Fruit fly (Drosophila melanogaster) whole organism, pupa: ENCODE data around the gene Ama.

Experiments used
- CG10348 ChIP-seq: fragments of 200-800 bp; sonication (Bioruptor generic); IDR thresholded peaks from 2 replicates; pipeline ENCODE4 v1.3.6; 2022; ENCODE audit warnings: missing biosample characterization, missing genetic modification characterization
- CG12605 ChIP-seq: fragments of 200-800 bp; sonication (Bioruptor generic); IDR thresholded peaks from 2 replicates; pipeline ENCODE4 v1.3.6; 2022; ENCODE audit warnings: missing biosample characterization, missing genetic modification characterization
- CG14655 ChIP-seq: fragments of 200-800 bp; sonication (Bioruptor generic); optimal IDR thresholded peaks from 3 replicates; lab custom pipeline; 2017; ENCODE audit warnings: mild to moderate bottlenecking, missing biosample characterization, missing genetic modification reagents, missing genetic modification characterization
- CG15710 ChIP-seq: fragments of 200-800 bp; sonication (Bioruptor generic); optimal IDR thresholded peaks from 2 replicates; lab custom pipeline; 2018; ENCODE audit warnings: missing biosample characterization, mild to moderate bottlenecking, missing genetic modification characterization, moderate library complexity
- CG17806 ChIP-seq: fragments of 200-800 bp; sonication (Bioruptor generic); optimal IDR thresholded peaks from 2 replicates; lab custom pipeline; 2018; ENCODE audit warnings: missing biosample characterization, mild to moderate bottlenecking, missing genetic modification characterization, moderate library complexity
- CG32121 ChIP-seq: fragments of 200-800 bp; sonication (Bioruptor generic); IDR thresholded peaks from 2 replicates; pipeline ENCODE4 v1.3.6; 2022; ENCODE audit warnings: missing biosample characterization, missing genetic modification characterization
- CG34367 ChIP-seq: fragments of 200-800 bp; sonication (Bioruptor generic); optimal IDR thresholded peaks from 2 replicates; lab custom pipeline; 2018; ENCODE audit warnings: missing biosample characterization, mild to moderate bottlenecking, missing genetic modification characterization
- CG4496 ChIP-seq: fragments of 200-800 bp; sonication (Bioruptor generic); IDR thresholded peaks from 3 replicates; pipeline ENCODE4 v1.3.6; 2022; ENCODE audit warnings: missing biosample characterization, missing genetic modification characterization
- CG8159 ChIP-seq: fragments of 200-800 bp; sonication (Bioruptor generic); optimal IDR thresholded peaks from 3 replicates; lab custom pipeline; 2018; ENCODE audit warnings: missing biosample characterization, mild to moderate bottlenecking, missing genetic modification characterization, moderate library complexity
- CG8301 ChIP-seq: fragments of 200-800 bp; sonication (Bioruptor generic); optimal IDR thresholded peaks from 2 replicates; lab custom pipeline; 2018; ENCODE audit warnings: missing biosample characterization, mild to moderate bottlenecking, missing genetic modification characterization
- CG9948 ChIP-seq: fragments of 200-800 bp; sonication (Bioruptor generic); optimal IDR thresholded peaks from 2 replicates; lab custom pipeline; 2018; ENCODE audit warnings: missing biosample characterization, mild to moderate bottlenecking, missing genetic modification characterization, moderate library complexity
- D1 ChIP-seq: fragments of 200-800 bp; sonication (Bioruptor generic); optimal IDR thresholded peaks from 2 replicates; lab custom pipeline; 2018; ENCODE audit warnings: missing biosample characterization, mild to moderate bottlenecking, missing genetic modification characterization, moderate library complexity
- EcR ChIP-seq: fragments of 200-800 bp; sonication (Bioruptor generic); optimal IDR thresholded peaks from 3 replicates; lab custom pipeline; 2019; ENCODE audit warnings: missing biosample characterization, missing genetic modification characterization, mild to moderate bottlenecking, moderate library complexity, missing genetic modification reagents
- Ets98B ChIP-seq: fragments of 200-800 bp; sonication (Bioruptor generic); IDR thresholded peaks from 2 replicates; pipeline ENCODE4 v1.3.6; 2022; ENCODE audit warnings: missing biosample characterization, missing genetic modification characterization
- Pif1A ChIP-seq: fragments of 200-800 bp; sonication (Bioruptor generic); optimal IDR thresholded peaks from 3 replicates; lab custom pipeline; 2016; ENCODE audit warnings: missing biosample characterization, missing genetic modification characterization
- Pif1B ChIP-seq: fragments of 200-800 bp; sonication (Bioruptor generic); optimal IDR thresholded peaks from 3 replicates; lab custom pipeline; 2016; ENCODE audit warnings: missing biosample characterization, missing genetic modification characterization
- Snoo ChIP-seq: fragments of 200-800 bp; sonication (Bioruptor generic); optimal IDR thresholded peaks from 3 replicates; lab custom pipeline; 2017; ENCODE audit warnings: missing biosample characterization, mild to moderate bottlenecking, missing genetic modification characterization, inconsistent platforms
- fd96Ca ChIP-seq: fragments of 200-800 bp; sonication (Bioruptor generic); IDR thresholded peaks from 3 replicates; pipeline ENCODE4 v1.3.6; 2022; ENCODE audit warnings: missing biosample characterization, missing genetic modification characterization
- gl ChIP-seq: fragments of 200-800 bp; sonication (Bioruptor generic); optimal IDR thresholded peaks from 2 replicates; lab custom pipeline; 2018; ENCODE audit warnings: missing biosample characterization, mild to moderate bottlenecking, missing genetic modification characterization
- rn ChIP-seq: fragments of 200-800 bp; sonication (Bioruptor generic); IDR thresholded peaks from 2 replicates; pipeline ENCODE4 v1.3.6; 2022; ENCODE audit warnings: missing biosample characterization, missing genetic modification characterization

The Ama gene

dm6 chr3R:6813941-6814556 lies 51.7 kb downstream of the Ama start:
- no peak for TF ChIP-seq CG15710 (tag; lab: Kevin White, UChicago)
- no peak for TF ChIP-seq Snoo (tag; lab: Kevin White, UChicago)
- TF ChIP-seq D1 (tag; lab: Kevin White, UChicago): no peak
- TF ChIP-seq fd96Ca (GFP tag; lab: Robert Waterston, UW): no peak
- no peak for TF ChIP-seq EcR
- TF ChIP-seq CG34367 (tag; lab: Kevin White, UChicago): no peak
- TF ChIP-seq CG9948 (tag; lab: Kevin White, UChicago): no peak
- TF ChIP-seq Ets98B (GFP tag; lab: Robert Waterston, UW): no peak
- TF ChIP-seq CG8159 (tag; lab: Kevin White, UChicago): no peak
- no peak for TF ChIP-seq CG14655
- no peak for TF ChIP-seq CG4496 (GFP tag; lab: Robert Waterston, UW)
- TF ChIP-seq CG10348 (GFP tag; lab: Robert Waterston, UW): no peak
- no peak for TF ChIP-seq CG32121 (GFP tag; lab: Robert Waterston, UW)
- no peak for TF ChIP-seq CG8301 (tag; lab: Kevin White, UChicago)
- no peak for TF ChIP-seq CG17806 (tag; lab: Kevin White, UChicago)
- no peak for TF ChIP-seq rn (GFP tag; lab: Robert Waterston, UW)
- TF ChIP-seq CG12605 (GFP tag; lab: Robert Waterston, UW): no peak
- TF ChIP-seq Pif1A: no peak
- TF ChIP-seq Pif1B (GFP tag; lab: Kevin White, UChicago): no peak
- no peak for TF ChIP-seq gl (tag; lab: Kevin White, UChicago)
- TF ChIP-seq, all 21 proteins: peak for 0
